Worm (Caenorhabditis elegans) whole organism, young adult: ENCODE results near the gene best-19.

Source experiments
- F57A8.1 ChIP-seq: fragments of 200-800 bp; sonication (Bioruptor generic); optimal IDR thresholded peaks from 2 replicates; lab custom pipeline; 2018; ENCODE audit warnings: mild to moderate bottlenecking, missing genetic modification characterization, moderate library complexity, missing compliant biosample characterization
- F57C9.4 ChIP-seq: sonication (generic microtip); optimal IDR thresholded peaks from 2 replicates; lab custom pipeline; 2017; ENCODE audit warnings: mild to moderate bottlenecking, missing genetic modification characterization, missing compliant biosample characterization
- Y53F4B.3 ChIP-seq: fragments of 200-800 bp; sonication (Bioruptor generic); IDR thresholded peaks from 2 replicates; pipeline ENCODE4 v1.3.6; 2022; ENCODE audit warnings: missing genetic modification reagents, missing genetic modification characterization, missing compliant biosample characterization
- ama-1 ChIP-seq, 3 experiments: fragments of 150-350 bp in 1 of 3; sonication (generic microtip) in 2 of 3; optimal IDR thresholded peaks; 2 replicates each; lab custom pipeline; 2014 to 2018; ENCODE audit warnings: missing biosample characterization in 2 of 3, missing genetic modification characterization in 2 of 3, missing genetic modification reagents in 2 of 3
- attf-5 ChIP-seq: fragments of 200-800 bp; sonication (Bioruptor generic); optimal IDR thresholded peaks from 2 replicates; lab custom pipeline; 2018; ENCODE audit warnings: mild to moderate bottlenecking, missing genetic modification characterization, missing compliant biosample characterization
- ceh-79 ChIP-seq: sonication (generic microtip); optimal IDR thresholded peaks from 2 replicates; lab custom pipeline; 2017; ENCODE audit warnings: mild to moderate bottlenecking, missing genetic modification characterization, missing compliant biosample characterization
- hmg-20 ChIP-seq: fragments of 200-800 bp; sonication (Bioruptor generic); IDR thresholded peaks from 2 replicates; pipeline ENCODE4 v1.3.6; 2022; ENCODE audit warnings: missing genetic modification reagents, missing genetic modification characterization, missing compliant biosample characterization
- lin-26 ChIP-seq: fragments of 200-800 bp; sonication (Bioruptor generic); IDR thresholded peaks from 2 replicates; pipeline ENCODE4 v1.3.6; 2022; ENCODE audit warnings: missing genetic modification reagents, missing genetic modification characterization, missing compliant biosample characterization
- nhr-120 ChIP-seq: fragments of 200-800 bp; sonication (Bioruptor generic); IDR thresholded peaks from 2 replicates; pipeline ENCODE4 v1.3.6; 2022; ENCODE audit warnings: missing genetic modification characterization, missing compliant biosample characterization
- pha-4 ChIP-seq: fragments of 150-350 bp; sonication (generic microtip); optimal IDR thresholded peaks from 2 replicates; lab custom pipeline; 2014; ENCODE audit warnings: missing biosample characterization, missing genetic modification reagents, missing genetic modification characterization
- ztf-18 ChIP-seq: sonication (generic microtip); optimal IDR thresholded peaks from 2 replicates; lab custom pipeline; 2016; ENCODE audit warnings: missing genotype, mild to moderate bottlenecking, missing genetic modification characterization, missing compliant biosample characterization

DNA sequence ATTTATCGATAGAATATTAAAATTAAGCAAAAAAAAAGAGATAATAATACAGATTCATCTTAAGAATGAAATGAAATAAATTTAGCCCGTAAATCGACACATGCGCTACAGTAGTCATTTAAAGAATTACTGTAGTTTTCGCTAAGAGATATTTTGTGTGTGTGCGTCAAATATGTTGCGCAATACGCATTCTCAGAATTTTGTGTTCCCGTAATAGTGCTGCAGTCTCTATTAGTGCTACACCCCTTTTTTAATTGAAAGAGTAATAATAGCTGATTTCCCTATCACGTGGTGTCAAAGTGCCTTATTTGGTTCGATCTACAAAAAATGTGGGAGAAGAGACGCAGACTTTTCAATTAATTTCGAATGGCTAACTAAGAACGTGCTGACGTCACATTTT lies 39.2 kb upstream of the best-19 start:
- TF ChIP-seq F57A8.1 (GFP tag; lab: Kevin White, UChicago) (no peak), ama-1 (optimal IDR thresholded peaks at IDR 0.05; lab: Kevin White, UChicago) (no peak), ama-1 (GFP tag; optimal IDR thresholded peaks at IDR 0.05; lab: Kevin White, UChicago) (no peak), Y53F4B.3 (no peak), ztf-18 (tag; lab: Kevin White, UChicago) (no peak), attf-5 (GFP tag; lab: Kevin White, UChicago) (no peak), lin-26 (GFP tag; lab: Robert Waterston, UW) (no peak), hmg-20 (GFP tag; lab: Robert Waterston, UW) (no peak), F57C9.4 (tag; lab: Kevin White, UChicago) (no peak), ceh-79 (no peak), pha-4 (tag; lab: Kevin White, UChicago) (no peak), nhr-120 (GFP tag; lab: Robert Waterston, UW) (no peak)
